Fruit fly (Drosophila melanogaster): ENCODE results near the gene be.

- TF ChIP-seq CG8478 (optimal IDR thresholded peaks at IDR 0.05) (no peak), CTCF (optimal IDR thresholded peaks at IDR 0.05) (no peak)
Observed at dm6 chrX:15026897-15027296, 2.7 kb downstream of the be start.
